Fruit fly (Drosophila melanogaster) whole organism, embryonic: ENCODE measurements around the gene Cont.

Experiments used
- Atf6 ChIP-seq: fragments of 200-800 bp; sonication (Bioruptor generic); IDR thresholded peaks from 2 replicates; pipeline ENCODE4 v1.3.6; 2022; ENCODE audit warnings: missing biosample characterization, missing genetic modification characterization
- Bgb ChIP-seq: fragments of 200-800 bp; sonication (Bioruptor generic); IDR thresholded peaks from 2 replicates; pipeline ENCODE4 v1.3.6; 2022; ENCODE audit warnings: missing biosample characterization, missing genetic modification characterization; ENCODE audit not compliant: partially characterized antibody
- CG10565 ChIP-seq: fragments of 200-800 bp; sonication (Bioruptor generic); optimal IDR thresholded peaks from 3 replicates; lab custom pipeline; 2016; ENCODE audit warnings: missing biosample characterization, mild to moderate bottlenecking, missing genetic modification characterization
- CG11456 ChIP-seq: fragments of 200-800 bp; sonication (Bioruptor generic); IDR thresholded peaks from 3 replicates; pipeline ENCODE4 v1.3.6; 2022; ENCODE audit warnings: missing biosample characterization, missing genetic modification characterization
- CG14860 ChIP-seq: fragments of 200-800 bp; sonication (Bioruptor generic); IDR thresholded peaks from 3 replicates; pipeline ENCODE4 v1.3.6; 2022; ENCODE audit warnings: missing biosample characterization, missing genetic modification characterization; ENCODE audit not compliant: partially characterized antibody
- CG15696 ChIP-seq: fragments of 200-800 bp; sonication (Bioruptor generic); optimal IDR thresholded peaks from 2 replicates; lab custom pipeline; 2019; ENCODE audit warnings: missing biosample characterization, mild to moderate bottlenecking, missing genetic modification characterization, moderate library complexity
- CG16813 ChIP-seq: fragments of 200-800 bp; sonication (Bioruptor generic); IDR thresholded peaks from 3 replicates; pipeline ENCODE4 v1.3.6; 2022; ENCODE audit warnings: missing biosample characterization, missing genetic modification characterization; ENCODE audit not compliant: partially characterized antibody
- CG17186 ChIP-seq: fragments of 200-800 bp; sonication (Bioruptor generic); optimal IDR thresholded peaks from 3 replicates; lab custom pipeline; 2017; ENCODE audit warnings: missing biosample characterization, missing genetic modification reagents, missing genetic modification characterization
- CG17328 ChIP-seq: fragments of 200-800 bp; sonication (Bioruptor generic); IDR thresholded peaks from 2 replicates; pipeline ENCODE4 v1.3.6; 2022; ENCODE audit warnings: missing biosample characterization, missing genetic modification characterization
- CG2199 ChIP-seq: fragments of 200-800 bp; sonication (Bioruptor generic); IDR thresholded peaks from 3 replicates; pipeline ENCODE4 v1.3.6; 2022; ENCODE audit warnings: missing biosample characterization, missing genetic modification characterization
- CG43689 ChIP-seq: fragments of 200-800 bp; sonication (Bioruptor generic); IDR thresholded peaks from 2 replicates; pipeline ENCODE4 v1.3.6; 2022; ENCODE audit warnings: missing biosample characterization, missing genetic modification characterization
- CG4617 ChIP-seq: fragments of 200-800 bp; sonication (Bioruptor generic); optimal IDR thresholded peaks from 3 replicates; lab custom pipeline; 2016; ENCODE audit warnings: missing biosample characterization, missing genetic modification characterization, borderline replicate concordance
- CG6272 ChIP-seq: fragments of 200-800 bp; sonication (Bioruptor generic); IDR thresholded peaks from 2 replicates; pipeline ENCODE4 v1.3.6; 2022; ENCODE audit warnings: missing biosample characterization, missing genetic modification characterization
- CG6791 ChIP-seq: fragments of 200-800 bp; sonication (Bioruptor generic); IDR thresholded peaks from 3 replicates; pipeline ENCODE4 v1.3.6; 2022; ENCODE audit warnings: missing biosample characterization, missing genetic modification characterization; ENCODE audit not compliant: partially characterized antibody
- CG7963 ChIP-seq: fragments of 200-800 bp; sonication (Bioruptor generic); IDR thresholded peaks from 3 replicates; pipeline ENCODE4 v1.3.6; 2022; ENCODE audit warnings: missing biosample characterization, missing genetic modification characterization; ENCODE audit not compliant: partially characterized antibody
- CG9215 ChIP-seq: fragments of 200-800 bp; sonication (Bioruptor generic); IDR thresholded peaks from 2 replicates; pipeline ENCODE4 v1.3.6; 2022; ENCODE audit warnings: missing biosample characterization, missing genetic modification characterization
- D19A ChIP-seq: fragments of 200-800 bp; optimal IDR thresholded peaks from 3 replicates; lab custom pipeline; 2019; ENCODE audit warnings: missing biosample characterization, mild to moderate bottlenecking, missing genetic modification characterization, moderate library complexity
- D19B ChIP-seq: fragments of 200-800 bp; sonication (Bioruptor generic); optimal IDR thresholded peaks from 2 replicates; lab custom pipeline; 2017; ENCODE audit warnings: missing biosample characterization, mild to moderate bottlenecking, missing genetic modification characterization
- HLH4C ChIP-seq: fragments of 200-800 bp; sonication (Bioruptor generic); IDR thresholded peaks from 3 replicates; pipeline ENCODE4 v1.3.6; 2022; ENCODE audit warnings: missing biosample characterization, missing genetic modification characterization; ENCODE audit not compliant: partially characterized antibody
- Hey ChIP-seq: fragments of 200-800 bp; sonication (Bioruptor generic); optimal IDR thresholded peaks from 3 replicates; lab custom pipeline; 2018; ENCODE audit warnings: missing biosample characterization, mild to moderate bottlenecking, missing genetic modification characterization
- MESR4 ChIP-seq: fragments of 200-800 bp; sonication (Bioruptor generic); optimal IDR thresholded peaks from 2 replicates; lab custom pipeline; 2018; ENCODE audit warnings: missing biosample characterization, mild to moderate bottlenecking, missing genetic modification characterization, moderate library complexity
- Nf-YC ChIP-seq: fragments of 200-800 bp; optimal IDR thresholded peaks from 3 replicates; lab custom pipeline; 2019; ENCODE audit warnings: missing biosample characterization, mild to moderate bottlenecking, missing genetic modification characterization, moderate library complexity
- Opbp ChIP-seq: fragments of 200-800 bp; sonication (Bioruptor generic); IDR thresholded peaks from 3 replicates; pipeline ENCODE4 v1.3.6; 2022; ENCODE audit warnings: missing biosample characterization, missing genetic modification characterization; ENCODE audit not compliant: partially characterized antibody
- Six4 ChIP-seq: fragments of 200-800 bp; sonication (Bioruptor generic); optimal IDR thresholded peaks from 2 replicates; lab custom pipeline; 2016; ENCODE audit warnings: missing biosample characterization, missing genetic modification characterization
- Stat92E ChIP-seq, 3 experiments: fragments of >200 bp in 2 of 3; fragments of 200-800 bp in 1 of 3; sonication (Bioruptor generic) in 1 of 3; optimal IDR thresholded peaks; 2 replicates each; lab custom pipeline; 2017 to 2019; ENCODE audit warnings: missing biosample characterization in 3 of 3, missing genetic modification characterization in 3 of 3, mild to moderate bottlenecking in 1 of 3, moderate library complexity in 1 of 3
- TFAM ChIP-seq: fragments of 200-800 bp; sonication (Bioruptor generic); optimal IDR thresholded peaks from 2 replicates; lab custom pipeline; 2017; ENCODE audit warnings: missing biosample characterization, missing genetic modification characterization, inconsistent platforms
- Xrp1 ChIP-seq: fragments of 200-800 bp; sonication (Bioruptor generic); IDR thresholded peaks from 2 replicates; pipeline ENCODE4 v1.3.6; 2022; ENCODE audit warnings: missing biosample characterization, missing genetic modification characterization
- amos ChIP-seq: fragments of 200-800 bp; sonication (Bioruptor generic); IDR thresholded peaks from 2 replicates; pipeline ENCODE4 v1.3.6; 2022; ENCODE audit warnings: missing biosample characterization, missing genetic modification characterization; ENCODE audit not compliant: partially characterized antibody
- ato ChIP-seq: fragments of 200-800 bp; sonication (Bioruptor generic); IDR thresholded peaks from 2 replicates; pipeline ENCODE4 v1.3.6; 2022; ENCODE audit warnings: missing biosample characterization, missing genetic modification characterization; ENCODE audit not compliant: partially characterized antibody
- bbx ChIP-seq: fragments of 200-800 bp; sonication (Bioruptor generic); IDR thresholded peaks from 2 replicates; pipeline ENCODE4 v1.3.6; 2022; ENCODE audit warnings: missing biosample characterization, missing genetic modification characterization; ENCODE audit not compliant: partially characterized antibody
- bigmax ChIP-seq: fragments of 200-800 bp; sonication (Bioruptor generic); optimal IDR thresholded peaks from 2 replicates; lab custom pipeline; 2018; ENCODE audit warnings: missing biosample characterization, mild to moderate bottlenecking, missing genetic modification characterization
- chinmo ChIP-seq: fragments of 200-800 bp; sonication (Bioruptor generic); IDR thresholded peaks from 4 replicates; pipeline ENCODE4 v1.3.6; 2022; ENCODE audit warnings: missing biosample characterization, missing genetic modification characterization; ENCODE audit not compliant: partially characterized antibody
- da ChIP-seq: fragments of 200-800 bp; sonication (Bioruptor generic); optimal IDR thresholded peaks from 2 replicates; lab custom pipeline; 2016; ENCODE audit warnings: missing biosample characterization, missing genetic modification characterization
- dan ChIP-seq: fragments of 200-800 bp; sonication (Bioruptor generic); IDR thresholded peaks from 2 replicates; pipeline ENCODE4 v1.3.6; 2022; ENCODE audit warnings: missing biosample characterization, missing genetic modification characterization
- eve ChIP-seq, 2 experiments: fragments of >200 bp; optimal IDR thresholded peaks; 2 replicates each; lab custom pipeline; 2017; ENCODE audit warnings: missing biosample characterization in 2 of 2, missing genetic modification characterization in 2 of 2
- gsb ChIP-seq: fragments of 200-800 bp; sonication (Bioruptor generic); IDR thresholded peaks from 2 replicates; pipeline ENCODE4 v1.3.6; 2022; ENCODE audit warnings: missing biosample characterization, missing genetic modification characterization
- hb ChIP-seq: fragments of 200-800 bp; sonication (Bioruptor generic); IDR thresholded peaks from 3 replicates; pipeline ENCODE4 v1.3.6; 2022; ENCODE audit warnings: missing biosample characterization, missing genetic modification characterization; ENCODE audit not compliant: partially characterized antibody
- mam ChIP-seq: fragments of 200-800 bp; sonication (Bioruptor generic); optimal IDR thresholded peaks from 3 replicates; lab custom pipeline; 2016; ENCODE audit warnings: missing biosample characterization, missing genetic modification characterization
- mld ChIP-seq: fragments of 200-800 bp; sonication (Bioruptor generic); IDR thresholded peaks from 3 replicates; pipeline ENCODE4 v1.3.6; 2022; ENCODE audit warnings: missing biosample characterization, missing genetic modification characterization; ENCODE audit not compliant: partially characterized antibody
- nerfin-1 ChIP-seq: fragments of 200-800 bp; sonication (Bioruptor generic); optimal IDR thresholded peaks from 3 replicates; lab custom pipeline; 2019; ENCODE audit warnings: missing biosample characterization, mild to moderate bottlenecking, missing genetic modification characterization, moderate library complexity
- nerfin-2 ChIP-seq: fragments of 200-800 bp; sonication (Bioruptor generic); IDR thresholded peaks from 2 replicates; pipeline ENCODE4 v1.3.6; 2022; ENCODE audit warnings: missing biosample characterization, missing genetic modification characterization; ENCODE audit not compliant: partially characterized antibody
- onecut ChIP-seq: fragments of 200-800 bp; sonication (Bioruptor generic); IDR thresholded peaks from 2 replicates; pipeline ENCODE4 v1.3.6; 2022; ENCODE audit warnings: missing biosample characterization, missing genetic modification characterization
- run ChIP-seq: fragments of 200-800 bp; sonication (Bioruptor generic); optimal IDR thresholded peaks from 3 replicates; lab custom pipeline; 2018; ENCODE audit warnings: missing biosample characterization, mild to moderate bottlenecking, missing genetic modification characterization
- sens ChIP-seq: fragments of 200-800 bp; sonication (Bioruptor generic); peaks from one replicate; lab custom pipeline; 2016; ENCODE audit warnings: missing biosample characterization, missing genetic modification characterization
- sr ChIP-seq: fragments of 200-800 bp; sonication (Bioruptor generic); IDR thresholded peaks from 3 replicates; pipeline ENCODE4 v1.3.6; 2022; ENCODE audit warnings: missing biosample characterization, missing genetic modification characterization
- tna ChIP-seq: fragments of 200-800 bp; sonication (Bioruptor generic); IDR thresholded peaks from 2 replicates; pipeline ENCODE4 v1.3.6; 2022; ENCODE audit warnings: missing biosample characterization, missing genetic modification characterization; ENCODE audit not compliant: partially characterized antibody

Cont gene

dm6 chr3R:4400497-4400833 is 19.4 kb downstream of the Cont start, which contains the start of gene CG14647 (continued):
- peak; percentile 65 for TF ChIP-seq MESR4 (GFP tag; lab: Kevin White, UChicago)
- TF ChIP-seq Atf6 (GFP tag; lab: Robert Waterston, UW), result no peak
- no peak for TF ChIP-seq dan
- TF ChIP-seq chinmo (GFP tag; lab: Robert Waterston, UW), result 0 out of 4 replicates have a peak, but pooled peaks have one; percentile 11
- TF ChIP-seq sr (GFP tag; lab: Robert Waterston, UW), result peak; percentile 36; the same call in 1 of the 3 replicates
- no peak for TF ChIP-seq D19A (tag; lab: Kevin White, UChicago)

DNA sequence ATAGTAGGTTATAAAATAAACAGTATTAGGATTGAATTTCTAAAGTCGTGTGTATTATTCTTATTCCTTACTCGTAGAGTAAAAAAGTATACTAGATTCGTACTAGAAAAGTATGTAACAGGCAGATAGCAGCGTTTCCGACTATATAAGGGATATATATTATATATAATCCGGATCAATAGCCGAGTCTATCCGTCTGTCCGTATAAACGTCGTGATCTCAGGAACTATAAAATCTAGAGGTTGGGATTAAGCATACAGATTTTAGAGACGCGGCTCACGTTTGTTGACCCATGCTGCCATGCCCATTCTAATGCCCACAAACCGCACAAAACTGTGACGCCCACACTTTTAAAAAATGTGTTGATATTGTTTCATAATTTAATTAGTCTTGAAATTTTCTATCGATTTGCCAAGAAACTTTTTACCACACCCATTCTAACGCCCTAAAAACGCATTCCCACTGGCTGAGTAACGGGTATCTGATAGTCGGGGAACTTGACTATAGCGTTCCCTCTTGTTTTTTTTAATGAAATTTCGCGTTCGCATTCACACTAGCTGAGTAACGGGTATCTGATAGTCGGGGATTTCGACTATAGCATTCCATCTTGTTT is 21.0 kb downstream of the Cont start, which contains the start of gene CG9853:
CG9853 (minus strand) TSS at position 51 of the 613 bp plus-strand sequence.
- TF ChIP-seq CG14860 (GFP tag; lab: Robert Waterston, UW), result peak; percentile 42
- TF ChIP-seq ato (GFP tag; lab: Robert Waterston, UW), result peak; percentile 55; the same call in 1 of the 2 replicates
- TF ChIP-seq CG17328 (GFP tag; lab: Robert Waterston, UW), result no peak
- no peak for TF ChIP-seq CG11456 (GFP tag; lab: Robert Waterston, UW)
- TF ChIP-seq CG16813 (GFP tag; lab: Robert Waterston, UW), result peak; percentile 5
- TF ChIP-seq CG6272 (GFP tag; lab: Robert Waterston, UW), result no peak
- TF ChIP-seq CG43689, result no peak
- TF ChIP-seq Xrp1 (GFP tag; lab: Robert Waterston, UW), result no peak
- TF ChIP-seq sens (GFP tag; lab: Kevin White, UChicago), result peak; percentile 26
- no peak for TF ChIP-seq CG2199 (GFP tag; lab: Robert Waterston, UW)
- TF ChIP-seq CG9215, result no peak
- TF ChIP-seq CG10565 (GFP tag; lab: Kevin White, UChicago), result no peak
- no peak for TF ChIP-seq bigmax (GFP tag; lab: Kevin White, UChicago)
- TF ChIP-seq run (tag; lab: Kevin White, UChicago), result no peak
- TF ChIP-seq bbx, result peak; percentile 51; the same call in 1 of the 2 replicates
- TF ChIP-seq CG7963 (GFP tag; lab: Robert Waterston, UW), result peak; percentile 70
- TF ChIP-seq Hey, result no peak
- no peak for TF ChIP-seq Nf-YC (tag; lab: Kevin White, UChicago)
- TF ChIP-seq hb (GFP tag; lab: Robert Waterston, UW), result 0 out of 3 replicates have a peak, but pooled peaks have one; percentile 6
- TF ChIP-seq amos (GFP tag; lab: Robert Waterston, UW), result peak; percentile 13; the same call in 1 of the 2 replicates
- no peak for TF ChIP-seq gsb (GFP tag; lab: Robert Waterston, UW)
- TF ChIP-seq CG6791 (GFP tag; lab: Robert Waterston, UW), result peak; percentile 82
- TF ChIP-seq mld (GFP tag; lab: Robert Waterston, UW), result peak; percentile 70; the same call in 1 of the 3 replicates
- no peak for TF ChIP-seq CG17186 (GFP tag; lab: Kevin White, UChicago)
- no peak for TF ChIP-seq onecut (GFP tag; lab: Robert Waterston, UW)
- peak; percentile 57; the same call in 1 of the 2 replicates for TF ChIP-seq nerfin-2
- no peak for TF ChIP-seq eve (GFP tag; optimal IDR thresholded peaks at IDR 0.05; lab: Kevin White, UChicago)
- no peak for TF ChIP-seq Stat92E (GFP tag; optimal IDR thresholded peaks at IDR 0.05; lab: Kevin White, UChicago)
- peak; percentile 11 for TF ChIP-seq HLH4C (GFP tag; lab: Robert Waterston, UW)
- no peak for TF ChIP-seq CG4617 (GFP tag; lab: Kevin White, UChicago)
- peak; percentile 36; the same call in 1 of the 2 replicates for TF ChIP-seq Bgb
- no peak for TF ChIP-seq da (GFP tag; lab: Kevin White, UChicago)
- peak; percentile 43 for TF ChIP-seq D19B (GFP tag; lab: Kevin White, UChicago)
- no peak for TF ChIP-seq TFAM (GFP tag; lab: Kevin White, UChicago)
- no peak for TF ChIP-seq mam (GFP tag; lab: Kevin White, UChicago)
- peak; percentile 37; the same call in 2 of the 3 replicates for TF ChIP-seq Opbp (GFP tag; lab: Robert Waterston, UW)
- TF ChIP-seq Six4 (GFP tag; lab: Kevin White, UChicago), result no peak
- no peak for TF ChIP-seq nerfin-1 (tag; lab: Kevin White, UChicago)
- TF ChIP-seq tna (GFP tag; lab: Robert Waterston, UW), result peak; percentile 60
- no peak for TF ChIP-seq CG15696
